Worm (Caenorhabditis elegans) whole organism, L1 larva: ENCODE results near the gene Y62H9A.13.

ENCODE experiments used
- lin-13 ChIP-seq: fragments of 150-350 bp; optimal IDR thresholded peaks from 2 replicates; lab custom pipeline; 2014; ENCODE audit warnings: missing biosample characterization, missing genetic modification reagents, missing genetic modification characterization
- nhr-12 ChIP-seq: sonication (generic microtip); optimal IDR thresholded peaks from 2 replicates; lab custom pipeline; 2017; ENCODE audit warnings: missing biosample characterization, missing genetic modification characterization
- snpc-4 ChIP-seq: fragments of 150-350 bp; optimal IDR thresholded peaks from 2 replicates; lab custom pipeline; 2014; ENCODE audit warnings: missing biosample characterization, missing genetic modification characterization
- unc-30 ChIP-seq: sonication (generic microtip); optimal IDR thresholded peaks from 2 replicates; lab custom pipeline; 2017; ENCODE audit warnings: missing biosample characterization, missing genetic modification characterization

ce11 chrX:11934933-11935332 is 18.1 kb downstream of the Y62H9A.13 start:
- TF ChIP-seq snpc-4: peak; percentile 13
- no peak for TF ChIP-seq nhr-12 (tag; lab: Kevin White, UChicago)
- TF ChIP-seq lin-13: no peak
- TF ChIP-seq unc-30: no peak
